Fruit fly (Drosophila melanogaster) whole organism, embryonic: ENCODE measurements around the gene CG7714.
A peak's percentile ranks its signal among the peaks of the same experiment; 100 is the strongest.

Experiments
- CG1024 ChIP-seq: fragments of 200-800 bp; sonication (Bioruptor generic); IDR thresholded peaks from 2 replicates; pipeline ENCODE4 v1.3.6; 2022; ENCODE audit warnings: missing biosample characterization, missing genetic modification characterization
- CG10366 ChIP-seq: fragments of 200-800 bp; sonication (Bioruptor generic); IDR thresholded peaks from 2 replicates; pipeline ENCODE4 v1.3.6; 2022; ENCODE audit warnings: missing biosample characterization, missing genetic modification characterization
- CG10431 ChIP-seq: fragments of 200-800 bp; sonication (Bioruptor generic); optimal IDR thresholded peaks from 3 replicates; lab custom pipeline; 2018; ENCODE audit warnings: missing biosample characterization, mild to moderate bottlenecking, missing genetic modification characterization
- CG11093 ChIP-seq: fragments of 200-800 bp; sonication (Bioruptor generic); IDR thresholded peaks from 3 replicates; pipeline ENCODE4 v1.3.6; 2022; ENCODE audit warnings: missing biosample characterization, missing genetic modification characterization
- CG11695 ChIP-seq: fragments of 200-800 bp; sonication (Bioruptor generic); IDR thresholded peaks from 3 replicates; pipeline ENCODE4 v1.3.6; 2022; ENCODE audit warnings: missing biosample characterization, missing genetic modification characterization
- CG12071 ChIP-seq: fragments of 200-800 bp; sonication (Bioruptor generic); optimal IDR thresholded peaks from 3 replicates; lab custom pipeline; 2018; ENCODE audit warnings: missing biosample characterization, mild to moderate bottlenecking, missing genetic modification characterization
- CG13287 ChIP-seq: fragments of 200-800 bp; sonication (Bioruptor generic); IDR thresholded peaks from 2 replicates; pipeline ENCODE4 v1.3.6; 2022; ENCODE audit warnings: missing biosample characterization, missing genetic modification characterization; ENCODE audit not compliant: partially characterized antibody
- CG15269 ChIP-seq: fragments of 200-800 bp; sonication (Bioruptor generic); optimal IDR thresholded peaks from 2 replicates; lab custom pipeline; 2018; ENCODE audit warnings: missing biosample characterization, mild to moderate bottlenecking, missing genetic modification characterization, moderate library complexity
- CG15601 ChIP-seq: fragments of 200-800 bp; sonication (Bioruptor generic); optimal IDR thresholded peaks from 3 replicates; lab custom pipeline; 2019; ENCODE audit warnings: missing biosample characterization, mild to moderate bottlenecking, missing genetic modification characterization, moderate library complexity
- CG18262 ChIP-seq: fragments of 200-800 bp; optimal IDR thresholded peaks from 3 replicates; lab custom pipeline; 2019; ENCODE audit warnings: missing biosample characterization, mild to moderate bottlenecking, missing genetic modification characterization, moderate library complexity
- CG2116 ChIP-seq: fragments of 200-800 bp; sonication (Bioruptor generic); optimal IDR thresholded peaks from 3 replicates; lab custom pipeline; 2018; ENCODE audit warnings: missing biosample characterization, mild to moderate bottlenecking, missing genetic modification characterization
- CG31224 ChIP-seq: fragments of 200-800 bp; sonication (Bioruptor generic); IDR thresholded peaks from 2 replicates; pipeline ENCODE4 v1.3.6; 2022; ENCODE audit warnings: missing biosample characterization, missing genetic modification characterization
- CG3163 ChIP-seq: fragments of 200-800 bp; sonication (Bioruptor generic); optimal IDR thresholded peaks from 3 replicates; lab custom pipeline; 2016; ENCODE audit warnings: missing biosample characterization, missing genetic modification characterization
- CG3995 ChIP-seq: fragments of 200-800 bp; sonication (Bioruptor generic); optimal IDR thresholded peaks from 3 replicates; lab custom pipeline; 2016; ENCODE audit warnings: missing biosample characterization, missing genetic modification characterization
- CG4730 ChIP-seq: fragments of 200-800 bp; sonication (Bioruptor generic); IDR thresholded peaks from 2 replicates; pipeline ENCODE4 v1.3.6; 2022; ENCODE audit warnings: missing biosample characterization, missing genetic modification characterization
- CG5180 ChIP-seq: fragments of 200-800 bp; sonication (Bioruptor generic); optimal IDR thresholded peaks from 3 replicates; lab custom pipeline; 2017; ENCODE audit warnings: missing biosample characterization, missing genetic modification characterization, mild to moderate bottlenecking, moderate library complexity, missing genetic modification reagents
- CG6683 ChIP-seq: fragments of 200-800 bp; sonication (Bioruptor generic); optimal IDR thresholded peaks from 2 replicates; lab custom pipeline; 2017; ENCODE audit warnings: missing biosample characterization, mild to moderate bottlenecking, missing genetic modification characterization, missing genetic modification reagents
- CG7271 ChIP-seq: fragments of 200-800 bp; sonication (Bioruptor generic); optimal IDR thresholded peaks from 2 replicates; lab custom pipeline; 2018; ENCODE audit warnings: missing biosample characterization, mild to moderate bottlenecking, missing genetic modification characterization, moderate library complexity
- CG8944 ChIP-seq: fragments of 200-800 bp; sonication (Bioruptor generic); optimal IDR thresholded peaks from 3 replicates; lab custom pipeline; 2016; ENCODE audit warnings: missing biosample characterization, missing genetic modification characterization
- CHES-1-like ChIP-seq: fragments of 200-800 bp; sonication (Bioruptor generic); optimal IDR thresholded peaks from 2 replicates; lab custom pipeline; 2016; ENCODE audit warnings: missing biosample characterization, missing genetic modification characterization
- D19A ChIP-seq: fragments of 200-800 bp; optimal IDR thresholded peaks from 3 replicates; lab custom pipeline; 2019; ENCODE audit warnings: missing biosample characterization, mild to moderate bottlenecking, missing genetic modification characterization, moderate library complexity
- D19B ChIP-seq: fragments of 200-800 bp; sonication (Bioruptor generic); optimal IDR thresholded peaks from 2 replicates; lab custom pipeline; 2017; ENCODE audit warnings: missing biosample characterization, mild to moderate bottlenecking, missing genetic modification characterization
- Dip3 ChIP-seq: fragments of 200-800 bp; sonication (Bioruptor generic); optimal IDR thresholded peaks from 3 replicates; lab custom pipeline; 2016; ENCODE audit warnings: missing biosample characterization, missing genetic modification characterization
- Dp ChIP-seq: fragments of 200-800 bp; sonication (Bioruptor generic); optimal IDR thresholded peaks from 2 replicates; lab custom pipeline; 2018; ENCODE audit warnings: missing biosample characterization, mild to moderate bottlenecking, missing genetic modification characterization, moderate library complexity
- Dref ChIP-seq: fragments of 200-800 bp; sonication (Bioruptor generic); IDR thresholded peaks from 2 replicates; pipeline ENCODE4 v1.3.6; 2022; ENCODE audit warnings: missing biosample characterization, missing genetic modification characterization
- Ets65A ChIP-seq: fragments of 200-800 bp; sonication (Bioruptor generic); peaks from one replicate; lab custom pipeline; 2016; ENCODE audit warnings: missing biosample characterization, missing genetic modification characterization
- Fer1 ChIP-seq: fragments of 200-800 bp; sonication (Bioruptor generic); optimal IDR thresholded peaks from 2 replicates; lab custom pipeline; 2017; ENCODE audit warnings: missing biosample characterization, mild to moderate bottlenecking, missing genetic modification characterization
- Fer2 ChIP-seq: fragments of 200-800 bp; sonication (Bioruptor generic); optimal IDR thresholded peaks from 2 replicates; lab custom pipeline; 2018; ENCODE audit warnings: missing biosample characterization, mild to moderate bottlenecking, missing genetic modification characterization, moderate library complexity
- Hr3 ChIP-seq: fragments of 200-800 bp; sonication (Bioruptor generic); optimal IDR thresholded peaks from 3 replicates; lab custom pipeline; 2016; ENCODE audit warnings: missing biosample characterization, missing genetic modification characterization
- Lim3 ChIP-seq: fragments of 200-800 bp; sonication (Bioruptor generic); IDR thresholded peaks from 2 replicates; pipeline ENCODE4 v1.3.6; 2022; ENCODE audit warnings: missing biosample characterization, missing genetic modification characterization
- Lpt ChIP-seq: fragments of >200 bp; optimal IDR thresholded peaks from 2 replicates; lab custom pipeline; 2018; ENCODE audit warnings: missing biosample characterization, missing genetic modification characterization
- Neu2 ChIP-seq: fragments of 200-800 bp; sonication (Bioruptor generic); optimal IDR thresholded peaks from 3 replicates; lab custom pipeline; 2016; ENCODE audit warnings: missing biosample characterization, missing genetic modification characterization, borderline replicate concordance
- Opbp ChIP-seq: fragments of 200-800 bp; sonication (Bioruptor generic); IDR thresholded peaks from 3 replicates; pipeline ENCODE4 v1.3.6; 2022; ENCODE audit warnings: missing biosample characterization, missing genetic modification characterization; ENCODE audit not compliant: partially characterized antibody
- Side ChIP-seq: fragments of 200-800 bp; sonication (Bioruptor generic); optimal IDR thresholded peaks from 2 replicates; lab custom pipeline; 2016; ENCODE audit warnings: missing biosample characterization, missing genetic modification characterization
- Sry-δ ChIP-seq: fragments of 200-800 bp; sonication (Bioruptor generic); optimal IDR thresholded peaks from 2 replicates; lab custom pipeline; 2016; ENCODE audit warnings: missing biosample characterization, missing genetic modification characterization
- ase ChIP-seq: fragments of 200-800 bp; sonication (Bioruptor generic); IDR thresholded peaks from 3 replicates; pipeline ENCODE4 v1.3.6; 2022; ENCODE audit warnings: missing biosample characterization, missing genetic modification characterization
- crol ChIP-seq: fragments of 200-800 bp; sonication (Bioruptor generic); IDR thresholded peaks from 2 replicates; pipeline ENCODE4 v1.3.6; 2022; ENCODE audit warnings: missing biosample characterization, missing genetic modification characterization
- crp ChIP-seq, 2 experiments: fragments of 200-800 bp; sonication (Bioruptor generic); optimal IDR thresholded peaks; 2 replicates in 1 of 2; 3 replicates in 1 of 2; lab custom pipeline; 2017; ENCODE audit warnings: missing biosample characterization in 2 of 2, missing genetic modification characterization in 2 of 2, mild to moderate bottlenecking in 1 of 2, moderate library complexity in 1 of 2
- dimm ChIP-seq: fragments of 200-800 bp; sonication (Bioruptor generic); IDR thresholded peaks from 2 replicates; pipeline ENCODE4 v1.3.6; 2022; ENCODE audit warnings: missing biosample characterization, missing genetic modification characterization
- ewg ChIP-seq: fragments of 200-800 bp; sonication (Bioruptor generic); optimal IDR thresholded peaks from 3 replicates; lab custom pipeline; 2017; ENCODE audit warnings: mild to moderate bottlenecking, missing biosample characterization, missing genetic modification reagents, missing genetic modification characterization
- her ChIP-seq: fragments of 200-800 bp; sonication (Bioruptor generic); optimal IDR thresholded peaks from 2 replicates; lab custom pipeline; 2016; ENCODE audit warnings: missing biosample characterization, missing genetic modification characterization
- insv ChIP-seq, 2 experiments: fragments of 200-800 bp; sonication (Bioruptor generic); optimal IDR thresholded peaks; 3 replicates each; lab custom pipeline; 2016 to 2018; ENCODE audit warnings: missing biosample characterization in 2 of 2, missing genetic modification characterization in 2 of 2
- jing ChIP-seq: fragments of 200-800 bp; sonication (Bioruptor generic); optimal IDR thresholded peaks from 2 replicates; lab custom pipeline; 2018; ENCODE audit warnings: missing biosample characterization, mild to moderate bottlenecking, missing genetic modification characterization
- jumu ChIP-seq: fragments of 200-800 bp; sonication (Bioruptor generic); optimal IDR thresholded peaks from 3 replicates; lab custom pipeline; 2016; ENCODE audit warnings: missing biosample characterization, missing genetic modification characterization
- mld ChIP-seq: fragments of 200-800 bp; sonication (Bioruptor generic); IDR thresholded peaks from 3 replicates; pipeline ENCODE4 v1.3.6; 2022; ENCODE audit warnings: missing biosample characterization, missing genetic modification characterization; ENCODE audit not compliant: partially characterized antibody
- nom ChIP-seq: fragments of 200-800 bp; sonication (Bioruptor generic); optimal IDR thresholded peaks from 2 replicates; lab custom pipeline; 2017; ENCODE audit warnings: missing biosample characterization, missing genetic modification characterization, mild to moderate bottlenecking, moderate library complexity, missing genetic modification reagents
- sna ChIP-seq: fragments of 200-800 bp; sonication (Bioruptor generic); IDR thresholded peaks from 2 replicates; pipeline ENCODE4 v1.3.6; 2022; ENCODE audit warnings: missing biosample characterization, missing genetic modification characterization; ENCODE audit not compliant: partially characterized antibody
- sr ChIP-seq: fragments of 200-800 bp; sonication (Bioruptor generic); IDR thresholded peaks from 3 replicates; pipeline ENCODE4 v1.3.6; 2022; ENCODE audit warnings: missing biosample characterization, missing genetic modification characterization
- unc-4 ChIP-seq: fragments of 200-800 bp; sonication (Bioruptor generic); IDR thresholded peaks from 2 replicates; pipeline ENCODE4 v1.3.6; 2022; ENCODE audit warnings: missing biosample characterization, missing genetic modification characterization; ENCODE audit not compliant: partially characterized antibody
- usp ChIP-seq: fragments of >200 bp; optimal IDR thresholded peaks from 2 replicates; lab custom pipeline; 2017; ENCODE audit warnings: missing biosample characterization, missing genetic modification characterization

CG7714 gene

DNA sequence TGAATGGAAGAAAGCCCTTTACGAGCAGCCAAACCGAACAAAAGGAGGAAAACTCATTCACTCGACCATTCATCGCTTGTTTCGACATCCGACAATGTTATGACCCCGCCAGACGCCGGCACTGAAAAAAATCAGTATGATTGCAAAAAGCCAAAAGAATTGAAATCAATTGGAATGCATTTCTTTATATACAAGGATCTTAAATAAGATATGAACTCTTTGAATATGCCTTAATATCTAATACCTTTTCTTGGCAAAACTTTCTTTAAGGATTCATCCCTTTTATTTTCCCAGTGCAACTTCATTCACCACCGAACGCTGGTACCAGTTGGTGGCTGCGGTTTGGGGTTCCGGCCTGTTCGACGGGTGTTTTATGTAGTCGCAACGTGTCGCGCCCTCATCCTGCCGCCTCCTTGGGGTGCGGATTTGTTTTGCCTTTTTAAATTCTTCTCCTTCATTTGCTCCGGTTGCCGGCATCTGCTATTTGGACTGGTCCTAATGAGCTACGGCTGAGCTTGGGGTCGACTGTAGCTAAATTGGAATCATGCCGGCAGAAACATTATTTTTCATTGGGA, 6.4 kb downstream of the CG7714 start (continued):
- peak; percentile 81 for TF ChIP-seq Fer2 (tag; lab: Kevin White, UChicago)
- peak; percentile 95 for TF ChIP-seq Fer1 (GFP tag; lab: Kevin White, UChicago)
- TF ChIP-seq mld (GFP tag; lab: Robert Waterston, UW) = no peak
- peak; percentile 92 for TF ChIP-seq CG15269 (tag; lab: Kevin White, UChicago)
- peak; percentile 82 for TF ChIP-seq CHES-1-like (GFP tag; lab: Kevin White, UChicago)
- TF ChIP-seq D19A (tag; lab: Kevin White, UChicago) = peak; percentile 82
- peak; percentile 69 for TF ChIP-seq CG8944 (GFP tag; lab: Kevin White, UChicago)
- no peak for TF ChIP-seq CG7271 (tag; lab: Kevin White, UChicago)
- TF ChIP-seq CG11093 (GFP tag; lab: Robert Waterston, UW) = peak; percentile 52; the same call in 1 of the 3 replicates
- TF ChIP-seq crp (GFP tag; optimal IDR thresholded peaks at IDR 0.05; lab: Kevin White, UChicago) = peak in 1 of 2 experiments; percentile 18
- TF ChIP-seq CG5180 = peak; percentile 87
- TF ChIP-seq Neu2 (GFP tag; lab: Kevin White, UChicago) = no peak
- no peak for TF ChIP-seq Opbp (GFP tag; lab: Robert Waterston, UW)
- TF ChIP-seq Side (GFP tag; lab: Kevin White, UChicago) = peak; percentile 81
- TF ChIP-seq dimm = peak; percentile 65
- peak; percentile 84 for TF ChIP-seq CG10366
- TF ChIP-seq ase (GFP tag; lab: Robert Waterston, UW) = peak; percentile 76; the same call in 2 of the 3 replicates
- TF ChIP-seq CG4730 (GFP tag; lab: Robert Waterston, UW) = peak; percentile 74; the same call in 1 of the 2 replicates
- TF ChIP-seq Hr3 (GFP tag; lab: Kevin White, UChicago) = peak; percentile 75
- TF ChIP-seq Lim3 (GFP tag; lab: Robert Waterston, UW) = peak; percentile 64
- no peak for TF ChIP-seq unc-4
- TF ChIP-seq CG12071 (GFP tag; lab: Kevin White, UChicago) = peak; percentile 83
- TF ChIP-seq nom (GFP tag; lab: Kevin White, UChicago) = peak; percentile 17
- no peak for TF ChIP-seq Dp (GFP tag; lab: Kevin White, UChicago)
- TF ChIP-seq CG3163 (GFP tag; lab: Kevin White, UChicago) = peak; percentile 63
- peak; percentile 53 for TF ChIP-seq D19B (GFP tag; lab: Kevin White, UChicago)
- peak; percentile 9 for TF ChIP-seq CG3995 (GFP tag; lab: Kevin White, UChicago)
- TF ChIP-seq CG18262 = peak; percentile 90
- peak; percentile 80 for TF ChIP-seq her (GFP tag; lab: Kevin White, UChicago)
- peak; percentile 93 for TF ChIP-seq Ets65A (GFP tag; lab: Kevin White, UChicago)
- no peak for TF ChIP-seq usp (GFP tag; lab: Kevin White, UChicago)
- TF ChIP-seq CG1024 (GFP tag; lab: Robert Waterston, UW) = peak; percentile 73
- peak; percentile 89 for TF ChIP-seq CG6683 (GFP tag; lab: Kevin White, UChicago)
- no peak for TF ChIP-seq sr
- peak; percentile 69 for TF ChIP-seq ewg
- TF ChIP-seq sna (GFP tag; lab: Robert Waterston, UW) = no peak
- peak; percentile 41 for TF ChIP-seq Sry-δ (GFP tag; lab: Kevin White, UChicago)
- no peak for TF ChIP-seq CG13287 (GFP tag; lab: Robert Waterston, UW)
- TF ChIP-seq crol (GFP tag; lab: Robert Waterston, UW) = no peak
- TF ChIP-seq Dip3 (GFP tag; lab: Kevin White, UChicago) = peak; percentile 79
- no peak for TF ChIP-seq Dref
- peak; percentile 58 for TF ChIP-seq jing (GFP tag; lab: Kevin White, UChicago)
- peak; percentile 34 for TF ChIP-seq jumu
- peak; percentile 82 for TF ChIP-seq CG15601
- TF ChIP-seq Lpt = no peak
- TF ChIP-seq CG31224 (GFP tag; lab: Robert Waterston, UW) = peak; percentile 66
- peak in 1 of 2 experiments; percentile 53 for TF ChIP-seq insv (GFP tag; optimal IDR thresholded peaks at IDR 0.05; lab: Kevin White, UChicago)
- TF ChIP-seq CG10431 (GFP tag; lab: Kevin White, UChicago) = peak; percentile 61
- TF ChIP-seq CG2116 (GFP tag; lab: Kevin White, UChicago) = peak; percentile 8
- peak; percentile 81 for TF ChIP-seq CG11695 (GFP tag; lab: Robert Waterston, UW)
